Fruit fly (Drosophila melanogaster) whole organism, embryonic: ENCODE measurements around the gene CG17028.

Experiments used
- ATbp ChIP-seq: fragments of 200-800 bp; sonication (Bioruptor generic); optimal IDR thresholded peaks from 2 replicates; lab custom pipeline; 2017; ENCODE audit warnings: missing biosample characterization, mild to moderate bottlenecking, missing genetic modification characterization, missing genetic modification reagents
- C15 ChIP-seq: fragments of 200-800 bp; sonication (Bioruptor generic); IDR thresholded peaks from 3 replicates; pipeline ENCODE4 v1.3.6; 2022; ENCODE audit warnings: missing biosample characterization, missing genetic modification characterization
- CG10565 ChIP-seq: fragments of 200-800 bp; sonication (Bioruptor generic); optimal IDR thresholded peaks from 3 replicates; lab custom pipeline; 2016; ENCODE audit warnings: missing biosample characterization, mild to moderate bottlenecking, missing genetic modification characterization
- CG11723 ChIP-seq: fragments of 200-800 bp; sonication (Bioruptor generic); optimal IDR thresholded peaks from 2 replicates; lab custom pipeline; 2017; ENCODE audit warnings: missing biosample characterization, mild to moderate bottlenecking, missing genetic modification characterization
- CG12155 ChIP-seq: fragments of 200-800 bp; sonication (Bioruptor generic); optimal IDR thresholded peaks from 3 replicates; lab custom pipeline; 2016; ENCODE audit warnings: missing biosample characterization, missing genetic modification characterization
- CG12219 ChIP-seq: fragments of 200-800 bp; sonication (Bioruptor generic); optimal IDR thresholded peaks from 3 replicates; lab custom pipeline; 2018; ENCODE audit warnings: missing biosample characterization, mild to moderate bottlenecking, missing genetic modification characterization
- CG14050 ChIP-seq: fragments of 200-800 bp; sonication (Bioruptor generic); IDR thresholded peaks from 3 replicates; pipeline ENCODE4 v1.3.6; 2022; ENCODE audit warnings: missing biosample characterization, missing genetic modification characterization
- CG15696 ChIP-seq: fragments of 200-800 bp; sonication (Bioruptor generic); optimal IDR thresholded peaks from 2 replicates; lab custom pipeline; 2019; ENCODE audit warnings: missing biosample characterization, mild to moderate bottlenecking, missing genetic modification characterization, moderate library complexity
- CG1602 ChIP-seq: fragments of 200-800 bp; sonication (Bioruptor generic); optimal IDR thresholded peaks from 3 replicates; lab custom pipeline; 2016; ENCODE audit warnings: missing biosample characterization, missing genetic modification characterization
- CG17328 ChIP-seq: fragments of 200-800 bp; sonication (Bioruptor generic); IDR thresholded peaks from 2 replicates; pipeline ENCODE4 v1.3.6; 2022; ENCODE audit warnings: missing biosample characterization, missing genetic modification characterization
- CG17612 ChIP-seq: fragments of 200-800 bp; sonication (Bioruptor generic); IDR thresholded peaks from 2 replicates; pipeline ENCODE4 v1.3.6; 2022; ENCODE audit warnings: missing biosample characterization, missing genetic modification characterization
- CG18011 ChIP-seq: fragments of 200-800 bp; sonication (Bioruptor generic); optimal IDR thresholded peaks from 2 replicates; lab custom pipeline; 2017; ENCODE audit warnings: missing biosample characterization, missing genetic modification characterization, mild to moderate bottlenecking, moderate library complexity, missing genotype
- CG32767 ChIP-seq: fragments of 200-800 bp; sonication (Bioruptor generic); IDR thresholded peaks from 2 replicates; pipeline ENCODE4 v1.3.6; 2022; ENCODE audit warnings: missing biosample characterization, missing genetic modification characterization
- CG3726 ChIP-seq: fragments of 200-800 bp; sonication (Bioruptor generic); IDR thresholded peaks from 3 replicates; pipeline ENCODE4, ENCODE4 v1.3.6; 2022; ENCODE audit warnings: missing biosample characterization, missing genetic modification characterization
- CG4328 ChIP-seq: fragments of 200-800 bp; sonication (Bioruptor generic); optimal IDR thresholded peaks from 3 replicates; lab custom pipeline; 2017; ENCODE audit warnings: missing biosample characterization, missing genetic modification reagents, missing genetic modification characterization
- CG4404 ChIP-seq: fragments of 200-800 bp; sonication (Bioruptor generic); IDR thresholded peaks from 2 replicates; pipeline ENCODE4 v1.3.6; 2022; ENCODE audit warnings: missing biosample characterization, missing genetic modification characterization
- CG5245 ChIP-seq: fragments of 200-800 bp; sonication (Bioruptor generic); optimal IDR thresholded peaks from 3 replicates; lab custom pipeline; 2016; ENCODE audit warnings: missing biosample characterization, missing genetic modification characterization
- CG6689 ChIP-seq: fragments of 200-800 bp; sonication (Bioruptor generic); IDR thresholded peaks from 2 replicates; pipeline ENCODE4 v1.3.6; 2022; ENCODE audit warnings: missing biosample characterization, missing genetic modification characterization
- CG8359 ChIP-seq: fragments of 200-800 bp; sonication (Bioruptor generic); optimal IDR thresholded peaks from 2 replicates; lab custom pipeline; 2017; ENCODE audit warnings: missing biosample characterization, mild to moderate bottlenecking, missing genetic modification characterization, borderline replicate concordance
- D ChIP-seq, 2 experiments: fragments of 200-800 bp in 1 of 2; fragments of >200 bp in 1 of 2; sonication (Bioruptor generic) in 1 of 2; optimal IDR thresholded peaks; 2 replicates in 1 of 2; 3 replicates in 1 of 2; lab custom pipeline; 2017; ENCODE audit warnings: mild to moderate bottlenecking in 1 of 2, missing biosample characterization in 1 of 2, missing genetic modification characterization in 1 of 2, missing genetic modification reagents in 1 of 2
- E2f2 ChIP-seq: fragments of 200-800 bp; sonication (Bioruptor generic); IDR thresholded peaks from 2 replicates; pipeline ENCODE4 v1.3.6; 2022; ENCODE audit warnings: missing biosample characterization, missing genetic modification characterization
- ERR ChIP-seq: fragments of 200-800 bp; sonication (Bioruptor generic); optimal IDR thresholded peaks from 2 replicates; lab custom pipeline; 2016; ENCODE audit warnings: missing biosample characterization, missing genetic modification characterization
- Elba2 ChIP-seq: fragments of 200-800 bp; sonication (Bioruptor generic); optimal IDR thresholded peaks from 3 replicates; lab custom pipeline; 2016; ENCODE audit warnings: missing biosample characterization, missing genetic modification characterization
- Gsc ChIP-seq: fragments of 200-800 bp; sonication (Bioruptor generic); IDR thresholded peaks from 2 replicates; pipeline ENCODE4 v1.3.6; 2022; ENCODE audit warnings: missing biosample characterization, missing genetic modification characterization
- HHEX ChIP-seq: fragments of 200-800 bp; sonication (Bioruptor generic); optimal IDR thresholded peaks from 3 replicates; lab custom pipeline; 2017; ENCODE audit warnings: missing biosample characterization, mild to moderate bottlenecking, missing genetic modification characterization, missing genetic modification reagents
- Hsf ChIP-seq: fragments of 200-800 bp; sonication (Bioruptor generic); optimal IDR thresholded peaks from 3 replicates; lab custom pipeline; 2016; ENCODE audit warnings: missing biosample characterization, missing genetic modification characterization
- MTF-1 ChIP-seq: fragments of 200-800 bp; sonication (Bioruptor generic); optimal IDR thresholded peaks from 2 replicates; lab custom pipeline; 2018; ENCODE audit warnings: missing biosample characterization, mild to moderate bottlenecking, missing genetic modification characterization, borderline replicate concordance
- Med ChIP-seq: fragments of 200-800 bp; sonication (Bioruptor generic); peaks from one replicate; lab custom pipeline; 2016; ENCODE audit warnings: missing biosample characterization, missing genetic modification characterization, mild to moderate bottlenecking, inconsistent platforms, moderate library complexity
- Rfx ChIP-seq: fragments of 200-800 bp; sonication (Bioruptor generic); IDR thresholded peaks from 2 replicates; pipeline ENCODE4 v1.3.6; 2022; ENCODE audit warnings: missing biosample characterization, missing genetic modification characterization
- Scr ChIP-seq: fragments of 200-800 bp; sonication (Bioruptor generic); IDR thresholded peaks from 2 replicates; pipeline ENCODE4 v1.3.6; 2022; ENCODE audit warnings: missing biosample characterization, missing genetic modification characterization; ENCODE audit not compliant: partially characterized antibody
- Sox102F ChIP-seq: fragments of 200-800 bp; sonication (Bioruptor generic); optimal IDR thresholded peaks from 2 replicates; lab custom pipeline; 2018; ENCODE audit warnings: missing biosample characterization, mild to moderate bottlenecking, missing genetic modification characterization, moderate library complexity
- Usf ChIP-seq: fragments of 200-800 bp; sonication (Bioruptor generic); optimal IDR thresholded peaks from 2 replicates; lab custom pipeline; 2017; ENCODE audit warnings: missing genotype, missing biosample characterization, missing genetic modification characterization
- ab ChIP-seq: fragments of 200-800 bp; sonication (Bioruptor generic); optimal IDR thresholded peaks from 2 replicates; lab custom pipeline; 2016; ENCODE audit warnings: missing biosample characterization, missing genetic modification characterization
- az2 ChIP-seq: fragments of 200-800 bp; sonication (Bioruptor generic); optimal IDR thresholded peaks from 3 replicates; lab custom pipeline; 2016; ENCODE audit warnings: missing biosample characterization, missing genetic modification characterization
- cwo ChIP-seq: fragments of 200-800 bp; sonication (Bioruptor generic); optimal IDR thresholded peaks from 3 replicates; lab custom pipeline; 2017; ENCODE audit warnings: missing biosample characterization, missing genetic modification characterization, mild to moderate bottlenecking, moderate library complexity, missing genetic modification reagents
- fd64A ChIP-seq: fragments of 200-800 bp; sonication (Bioruptor generic); optimal IDR thresholded peaks from 3 replicates; lab custom pipeline; 2018; ENCODE audit warnings: missing biosample characterization, mild to moderate bottlenecking, missing genetic modification characterization
- her ChIP-seq: fragments of 200-800 bp; sonication (Bioruptor generic); optimal IDR thresholded peaks from 2 replicates; lab custom pipeline; 2016; ENCODE audit warnings: missing biosample characterization, missing genetic modification characterization
- lov ChIP-seq, 2 experiments: fragments of 200-800 bp in 1 of 2; fragments of >200 bp in 1 of 2; sonication (Bioruptor generic) in 1 of 2; IDR thresholded peaks in 1 of 2; optimal IDR thresholded peaks in 1 of 2; 2 replicates in 1 of 2; 3 replicates in 1 of 2; pipeline versions ENCODE4 v1.3.6 to Lab custom; 2017 to 2022; ENCODE audit warnings: missing biosample characterization in 1 of 2, missing genetic modification characterization in 1 of 2
- maf-S ChIP-seq: fragments of 200-800 bp; sonication (Bioruptor generic); optimal IDR thresholded peaks from 2 replicates; lab custom pipeline; 2016; ENCODE audit warnings: missing biosample characterization, missing genetic modification characterization
- nerfin-1 ChIP-seq: fragments of 200-800 bp; sonication (Bioruptor generic); optimal IDR thresholded peaks from 3 replicates; lab custom pipeline; 2019; ENCODE audit warnings: missing biosample characterization, mild to moderate bottlenecking, missing genetic modification characterization, moderate library complexity
- oc ChIP-seq: fragments of 200-800 bp; sonication (Bioruptor generic); optimal IDR thresholded peaks from 2 replicates; lab custom pipeline; 2018; ENCODE audit warnings: missing biosample characterization, mild to moderate bottlenecking, missing genetic modification characterization, moderate library complexity
- peb ChIP-seq: fragments of 200-800 bp; sonication (Bioruptor generic); IDR thresholded peaks from 2 replicates; pipeline ENCODE4 v1.3.6; 2022; ENCODE audit warnings: missing biosample characterization, missing genetic modification characterization
- pho ChIP-seq: fragments of 200-800 bp; sonication (Bioruptor generic); optimal IDR thresholded peaks from 2 replicates; lab custom pipeline; 2016; ENCODE audit warnings: missing biosample characterization, missing genetic modification characterization
- scrt ChIP-seq: fragments of 200-800 bp; sonication (Bioruptor generic); optimal IDR thresholded peaks from 2 replicates; lab custom pipeline; 2018; ENCODE audit warnings: missing biosample characterization, mild to moderate bottlenecking, missing genetic modification characterization, moderate library complexity
- sug ChIP-seq: fragments of 200-800 bp; optimal IDR thresholded peaks from 2 replicates; lab custom pipeline; 2019; ENCODE audit warnings: missing biosample characterization, mild to moderate bottlenecking, missing genetic modification characterization, moderate library complexity
- trem ChIP-seq: fragments of 200-800 bp; optimal IDR thresholded peaks from 3 replicates; lab custom pipeline; 2019; ENCODE audit warnings: missing biosample characterization, mild to moderate bottlenecking, missing genetic modification characterization, moderate library complexity
- zen2 ChIP-seq: fragments of 200-800 bp; sonication (Bioruptor generic); IDR thresholded peaks from 3 replicates; pipeline ENCODE4 v1.3.6; 2022; ENCODE audit warnings: missing biosample characterization, missing genetic modification characterization; ENCODE audit not compliant: partially characterized antibody
- zf30C ChIP-seq: fragments of 200-800 bp; sonication (Bioruptor generic); optimal IDR thresholded peaks from 3 replicates; lab custom pipeline; 2018; ENCODE audit warnings: missing biosample characterization, mild to moderate bottlenecking, missing genetic modification characterization
- zfh1 ChIP-seq: fragments of 200-800 bp; sonication (Bioruptor generic); IDR thresholded peaks from 3 replicates; pipeline ENCODE4 v1.3.6; 2022; ENCODE audit warnings: missing biosample characterization, missing genetic modification characterization

The CG17028 gene

dm6 chr3L:15954784-15955427, 23.4 kb upstream of the CG17028 start, which contains the start of the genes Pka-C3 and GXIVsPLA2 (continued):
- TF ChIP-seq CG1602 (no peak), zf30C (GFP tag; lab: Kevin White, UChicago) (no peak), CG3726 (GFP tag; lab: Robert Waterston, UW) (no peak), CG10565 (no peak), Rfx (GFP tag; lab: Robert Waterston, UW) (no peak), D (optimal IDR thresholded peaks at IDR 0.05; lab: Kevin White, UChicago) (no peak), D (GFP tag; optimal IDR thresholded peaks at IDR 0.05; lab: Kevin White, UChicago) (no peak), CG4328 (GFP tag; lab: Kevin White, UChicago) (no peak), zfh1 (GFP tag; lab: Robert Waterston, UW) (no peak), peb (GFP tag; lab: Robert Waterston, UW) (no peak), az2 (GFP tag; lab: Kevin White, UChicago) (no peak), Elba2 (GFP tag; lab: Kevin White, UChicago) (no peak), CG15696 (peak; percentile 19), oc (tag; lab: Kevin White, UChicago) (no peak), trem (peak; percentile 64), nerfin-1 (no peak), CG17612 (no peak), CG4404 (no peak), zen2 (GFP tag; lab: Robert Waterston, UW) (no peak), MTF-1 (GFP tag; lab: Kevin White, UChicago) (no peak), CG8359 (GFP tag; lab: Kevin White, UChicago) (no peak), fd64A (GFP tag; lab: Kevin White, UChicago) (no peak), CG18011 (GFP tag; lab: Kevin White, UChicago) (no peak), Med (GFP tag; lab: Kevin White, UChicago) (no peak), ERR (no peak), CG17328 (GFP tag; lab: Robert Waterston, UW) (no peak), CG32767 (GFP tag; lab: Robert Waterston, UW) (no peak), maf-S (GFP tag; lab: Kevin White, UChicago) (no peak), sug (peak; percentile 27), Sox102F (GFP tag; lab: Kevin White, UChicago) (no peak), C15 (GFP tag; lab: Robert Waterston, UW) (no peak), ab (GFP tag; lab: Kevin White, UChicago) (no peak), HHEX (GFP tag; lab: Kevin White, UChicago) (no peak), CG11723 (GFP tag; lab: Kevin White, UChicago) (no peak), CG12219 (GFP tag; lab: Kevin White, UChicago) (no peak), pho (GFP tag; lab: Kevin White, UChicago) (no peak), Usf (GFP tag; lab: Kevin White, UChicago) (no peak), Hsf (GFP tag; lab: Kevin White, UChicago) (no peak), CG6689 (GFP tag; lab: Robert Waterston, UW) (no peak), E2f2 (GFP tag; lab: Robert Waterston, UW) (peak; percentile 91), cwo (no peak), Scr (GFP tag; lab: Robert Waterston, UW) (0 out of 2 replicates have a peak, but pooled peaks have one; percentile 34), CG12155 (GFP tag; lab: Kevin White, UChicago) (no peak), lov (optimal IDR thresholded peaks at IDR 0.05; lab: Kevin White, UChicago) (no peak), lov (GFP tag; IDR thresholded peaks at IDR 0.05; lab: Robert Waterston, UW) (no peak), her (GFP tag; lab: Kevin White, UChicago) (no peak), CG14050 (no peak), Gsc (GFP tag; lab: Robert Waterston, UW) (no peak), ATbp (GFP tag; lab: Kevin White, UChicago) (no peak), CG5245 (no peak), scrt (GFP tag; lab: Kevin White, UChicago) (no peak)
